Worm (Caenorhabditis elegans): ENCODE data around the gene srlf-17.
"Not testable (repeated sequence)": the region's sequence is repeated elsewhere in the genome, so short reads cannot be mapped to it uniquely, and the experiment has no call there.

The srlf-17 gene

ce11 chrIV:11078482-11078881, 24.0 kb downstream of the srlf-17 start, which contains the start of gene Y5F2A.4:
TSS of gene Y5F2A.4 (minus strand) at chrIV:11078582.
- no peak for TF ChIP-seq dmd-6 (GFP tag; IDR thresholded peaks at IDR 0.05)
- no peak for TF ChIP-seq lin-15B (tag; optimal IDR thresholded peaks at IDR 0.05)
- TF ChIP-seq madf-5 (GFP tag; IDR thresholded peaks at IDR 0.05), result no peak
- TF ChIP-seq unc-39 (tag; optimal IDR thresholded peaks at IDR 0.05), result no peak
- no peak for TF ChIP-seq aha-1 (tag)
- no peak for TF ChIP-seq zfp-3 (GFP tag; conservative IDR thresholded peaks at IDR 0.05)
- no peak for TF ChIP-seq nhr-42 (GFP tag; IDR thresholded peaks at IDR 0.05)
- TF ChIP-seq mxl-2 (GFP tag; conservative IDR thresholded peaks at IDR 0.05), result no peak
- no peak for TF ChIP-seq Y75B8A.6 (GFP tag; IDR thresholded peaks at IDR 0.05)
- no peak for TF ChIP-seq aly-2 (tag; optimal IDR thresholded peaks at IDR 0.05)
- TF ChIP-seq nhr-41 (GFP tag; IDR thresholded peaks at IDR 0.05), result no peak
- TF ChIP-seq mdt-29 (GFP tag; IDR thresholded peaks at IDR 0.05), result no peak
- TF ChIP-seq zfp-2 (tag; optimal IDR thresholded peaks at IDR 0.05), result no peak
- no peak for TF ChIP-seq zip-11 (GFP tag; IDR thresholded peaks at IDR 0.05)
- TF ChIP-seq madf-9 (GFP tag; conservative IDR thresholded peaks at IDR 0.05), result no peak
- TF ChIP-seq lin-38 (GFP tag; IDR thresholded peaks at IDR 0.05), result no peak
- no peak for TF ChIP-seq dmd-8 (GFP tag; IDR thresholded peaks at IDR 0.05)
- TF ChIP-seq snpc-4 (tag; optimal IDR thresholded peaks at IDR 0.05), result no peak
- no peak for TF ChIP-seq Y48G9A.11 (GFP tag; IDR thresholded peaks at IDR 0.05)

- TF ChIP-seq unc-62 (GFP tag; optimal IDR thresholded peaks at IDR 0.05 in 1 of 2) (peak in 1 of 2 experiments; percentile 96), zag-1 (tag; optimal IDR thresholded peaks at IDR 0.05) (peak; percentile 46)
- TF ChIP-seq unc-62 (tag; optimal IDR thresholded peaks at IDR 0.05), result not testable (repeated sequence)
Measured at ce11 chrIV:11070895-11071294, 31.6 kb downstream of the srlf-17 start.

- TF ChIP-seq spr-1 (tag; optimal IDR thresholded peaks at IDR 0.05), result no peak
- TF ChIP-seq hlh-30 (tag; optimal IDR thresholded peaks at IDR 0.05; ENCODE audit: insufficient read depth), result peak; percentile 57
- peak; percentile 79 for TF ChIP-seq ceh-20 (GFP tag; IDR thresholded peaks at IDR 0.05)
- no peak for TF ChIP-seq zag-1 (tag; optimal IDR thresholded peaks at IDR 0.05)
- no peak for TF ChIP-seq T20F7.1 (GFP tag; optimal IDR thresholded peaks at IDR 0.05)
- no peak for TF ChIP-seq tra-1 (GFP tag; IDR thresholded peaks at IDR 0.05)
- no peak for TF ChIP-seq pha-4 (GFP tag; IDR thresholded peaks at IDR 0.05)
- TF ChIP-seq pha-4 (tag; optimal IDR thresholded peaks at IDR 0.05), result no peak
- no peak for TF ChIP-seq cey-2 (tag; optimal IDR thresholded peaks at IDR 0.05; ENCODE audit: borderline replicate concordance, insufficient read depth)
- peak; percentile 42 for TF ChIP-seq hlh-11 (tag; optimal IDR thresholded peaks at IDR 0.05)
- no peak for TF ChIP-seq R02D3.7 (tag; optimal IDR thresholded peaks at IDR 0.05)
- TF ChIP-seq madf-9 (GFP tag; conservative IDR thresholded peaks at IDR 0.05), result no peak
- no peak for TF ChIP-seq ztf-7 (tag; optimal IDR thresholded peaks at IDR 0.05)
- no peak for TF ChIP-seq nhr-6 (tag; optimal IDR thresholded peaks at IDR 0.05)
- no peak for TF ChIP-seq lsy-2 (tag; optimal IDR thresholded peaks at IDR 0.05)
- peak in 1 of 2 experiments; percentile 96 for TF ChIP-seq daf-16 (GFP tag; optimal IDR thresholded peaks at IDR 0.05)
- no peak for TF ChIP-seq daf-16 (tag; optimal IDR thresholded peaks at IDR 0.05)
- no peak for TF ChIP-seq hif-1 (tag; optimal IDR thresholded peaks at IDR 0.05)
- TF ChIP-seq unc-62 (GFP tag; optimal IDR thresholded peaks at IDR 0.05 in 1 of 2), result peak in 1 of 2 experiments; percentile 100
- TF ChIP-seq unc-62 (tag; optimal IDR thresholded peaks at IDR 0.05), result no peak
- no peak for TF ChIP-seq madf-5 (GFP tag; IDR thresholded peaks at IDR 0.05)
- TF ChIP-seq nhr-11 (tag; optimal IDR thresholded peaks at IDR 0.05), result peak; percentile 93
- TF ChIP-seq php-3 (GFP tag; IDR thresholded peaks at IDR 0.05), result no peak
- TF ChIP-seq egl-27 (tag; optimal IDR thresholded peaks at IDR 0.05), result no peak
Measured at ce11 chrIV:11068314-11068713, 34.2 kb downstream of the srlf-17 start.
